Fruit fly (Drosophila melanogaster): ENCODE measurements around the gene Obp22a.

Obp22a gene

DNA sequence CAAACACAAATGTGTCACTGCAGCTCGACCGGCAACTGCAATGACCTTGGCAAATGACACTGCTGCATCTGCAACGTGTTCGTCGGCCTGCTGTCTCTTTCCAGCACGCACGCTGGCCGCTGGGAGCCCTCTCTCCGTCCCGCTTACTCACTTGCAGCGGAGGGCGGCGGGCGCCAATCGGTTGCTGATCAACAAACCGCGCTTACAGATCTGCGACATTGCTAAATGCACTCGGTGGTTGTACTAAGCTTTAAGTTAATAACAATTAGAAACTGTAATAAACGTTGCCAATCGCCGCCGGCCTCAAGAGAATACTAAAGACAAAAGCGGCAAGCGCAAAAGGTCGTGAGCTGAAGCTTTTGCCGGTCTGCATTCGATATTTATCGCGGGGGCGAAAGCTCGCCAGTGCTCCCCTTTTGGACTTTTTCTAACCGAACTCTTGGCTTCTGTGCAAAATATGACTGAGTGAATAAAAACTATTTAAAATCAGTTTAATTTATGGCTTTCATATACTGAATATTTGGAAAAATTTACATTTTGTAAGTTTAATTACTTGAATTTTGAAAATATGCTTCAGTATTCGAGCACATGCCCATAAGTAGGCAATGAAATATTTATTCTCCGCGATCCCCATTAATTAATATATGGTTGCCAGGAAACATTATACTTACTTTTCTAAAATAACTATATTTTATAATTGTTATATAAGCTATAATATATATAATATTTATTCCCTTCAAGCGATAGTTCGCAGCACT lies 4.3 kb downstream of the Obp22a start, which contains the start of gene Got2 (continued):
- TF ChIP-seq CG6791 (GFP tag; IDR thresholded peaks at IDR 0.05; ENCODE audit: partially characterized antibody) (peak; percentile 68; the same call in 2 of the 3 replicates), Adf1 (GFP tag; IDR thresholded peaks at IDR 0.05) (peak; percentile 25; the same call in 1 of the 2 replicates), gsb-n (tag; optimal IDR thresholded peaks at IDR 0.05) (no peak), CG6813 (GFP tag; optimal IDR thresholded peaks at IDR 0.05) (no peak), CG4328 (GFP tag; optimal IDR thresholded peaks at IDR 0.05) (no peak), Eip74EF (GFP tag; optimal IDR thresholded peaks at IDR 0.05) (no peak), Sox100B (GFP tag; optimal IDR thresholded peaks at IDR 0.05) (peak; percentile 47), bbx (GFP tag; IDR thresholded peaks at IDR 0.05; ENCODE audit: partially characterized antibody) (peak; percentile 81), CG6254 (GFP tag; optimal IDR thresholded peaks at IDR 0.05) (no peak), Spps (tag; optimal IDR thresholded peaks at IDR 0.05) (no peak), ems (GFP tag; optimal IDR thresholded peaks at IDR 0.05) (no peak), gsb (GFP tag; IDR thresholded peaks at IDR 0.05) (no peak), Meics (GFP tag; optimal IDR thresholded peaks at IDR 0.05) (peak; percentile 52), cato (GFP tag; optimal IDR thresholded peaks at IDR 0.05; ENCODE audit: borderline replicate concordance) (peak; percentile 2), vvl (GFP tag; IDR thresholded peaks at IDR 0.05) (no peak; the same call in 1 of the 2 replicates), CG9797 (GFP tag; optimal IDR thresholded peaks at IDR 0.05) (no peak), CG3281 (GFP tag; optimal IDR thresholded peaks at IDR 0.05) (no peak), CG2199 (GFP tag; IDR thresholded peaks at IDR 0.05) (no peak), CG11560 (tag; IDR thresholded peaks at IDR 0.05) (no peak), Lhr (GFP tag; optimal IDR thresholded peaks at IDR 0.05) (no peak), CG18599 (GFP tag; optimal IDR thresholded peaks at IDR 0.05) (peak; percentile 43), Hsf (GFP tag; optimal IDR thresholded peaks at IDR 0.05) (no peak), zen2 (GFP tag; IDR thresholded peaks at IDR 0.05; ENCODE audit: partially characterized antibody) (peak; percentile 75), CG17359 (tag; optimal IDR thresholded peaks at IDR 0.05) (no peak), unc-4 (GFP tag; IDR thresholded peaks at IDR 0.05; ENCODE audit: partially characterized antibody) (peak; percentile 84), Sry-δ (GFP tag; optimal IDR thresholded peaks at IDR 0.05) (peak; percentile 11), CG16863 (GFP tag; optimal IDR thresholded peaks at IDR 0.05) (no peak), ind (GFP tag; optimal IDR thresholded peaks at IDR 0.05) (peak; percentile 16), pan (optimal IDR thresholded peaks at IDR 0.05) (no peak), pan (GFP tag; optimal IDR thresholded peaks at IDR 0.05 in 1 of 2, IDR thresholded peaks at IDR 0.05 in 1 of 2) (no peak), Pdp1 (GFP tag; optimal IDR thresholded peaks at IDR 0.05) (no peak), Kr (GFP tag; optimal IDR thresholded peaks at IDR 0.05) (no peak), ash1 (GFP tag; optimal IDR thresholded peaks at IDR 0.05) (no peak), trem (tag; optimal IDR thresholded peaks at IDR 0.05) (no peak), NK7.1 (GFP tag; optimal IDR thresholded peaks at IDR 0.05) (no peak), Nf-YA (GFP tag; IDR thresholded peaks at IDR 0.05) (no peak), CG17186 (GFP tag; optimal IDR thresholded peaks at IDR 0.05) (no peak), tup (GFP tag; optimal IDR thresholded peaks at IDR 0.05) (no peak), CG13296 (GFP tag; optimal IDR thresholded peaks at IDR 0.05) (no peak), jigr1 (GFP tag; IDR thresholded peaks at IDR 0.05) (no peak), vnd (GFP tag; IDR thresholded peaks at IDR 0.05; ENCODE audit: partially characterized antibody) (peak; percentile 78), tna (GFP tag; IDR thresholded peaks at IDR 0.05; ENCODE audit: partially characterized antibody) (peak; percentile 83), otp (GFP tag; IDR thresholded peaks at IDR 0.05) (no peak), grau (tag; optimal IDR thresholded peaks at IDR 0.05) (no peak), CG3838 (GFP tag; optimal IDR thresholded peaks at IDR 0.05) (no peak), CG15269 (tag; optimal IDR thresholded peaks at IDR 0.05) (peak; percentile 29), CG11723 (GFP tag; optimal IDR thresholded peaks at IDR 0.05) (no peak), org-1 (GFP tag; optimal IDR thresholded peaks at IDR 0.05) (no peak)

Measured in whole organism, embryonic.